Worm (Caenorhabditis elegans): Measurements from ENCODE around the gene sri-47.
"Not testable (repeated sequence)": the region's sequence is repeated elsewhere in the genome, so short reads cannot be mapped to it uniquely, and the experiment has no call there.

The sri-47 gene

ce11 chrII:2656606-2657005 is at the start of gene sri-47:
TSS of gene sri-47 (plus strand) at chrII:2656906.
- TF ChIP-seq flt-1 (GFP tag; IDR thresholded peaks at IDR 0.05) (no peak), med-1 (GFP tag; optimal IDR thresholded peaks at IDR 0.05; ENCODE audit: insufficient read depth) (no peak), tab-1 (GFP tag; IDR thresholded peaks at IDR 0.05) (no peak), cog-1 (tag; optimal IDR thresholded peaks at IDR 0.05) (no peak), ztf-23 (GFP tag; IDR thresholded peaks at IDR 0.05) (no peak), ztf-29 (GFP tag; IDR thresholded peaks at IDR 0.05) (no peak), klf-2 (GFP tag; conservative IDR thresholded peaks at IDR 0.05) (no peak)

ce11 chrII:2610202-2610912 is 46.3 kb upstream of the sri-47 start, which contains the start of gene sri-38:
TSS of gene sri-38 (plus strand) at chrII:2610862.
- TF ChIP-seq T22C8.4 (GFP tag; IDR thresholded peaks at IDR 0.05) (no peak), klf-2 (GFP tag; conservative IDR thresholded peaks at IDR 0.05) (no peak), cog-1 (tag; optimal IDR thresholded peaks at IDR 0.05) (no peak), med-1 (GFP tag; optimal IDR thresholded peaks at IDR 0.05; ENCODE audit: insufficient read depth) (no peak), flt-1 (GFP tag; IDR thresholded peaks at IDR 0.05) (no peak), ztf-23 (GFP tag; IDR thresholded peaks at IDR 0.05) (no peak), ref-1 (GFP tag; conservative IDR thresholded peaks at IDR 0.05) (no peak)

- TF ChIP-seq ztf-29 (GFP tag; IDR thresholded peaks at IDR 0.05): peak; percentile 38; the same call in 1 of the 2 replicates
- no peak for TF ChIP-seq ref-1 (GFP tag; conservative IDR thresholded peaks at IDR 0.05)
Measured at ce11 chrII:2611009-2611408, 45.7 kb upstream of the sri-47 start.

- not testable (repeated sequence) for TF ChIP-seq klf-2 (GFP tag; conservative IDR thresholded peaks at IDR 0.05); T22C8.4 (GFP tag; IDR thresholded peaks at IDR 0.05); cog-1 (tag; optimal IDR thresholded peaks at IDR 0.05)
Measured at ce11 chrII:2612278-2612677, 44.4 kb upstream of the sri-47 start, which contains the start of gene D2062.13. TSS of gene D2062.13 (plus strand) at chrII:2612578.

- TF ChIP-seq T22C8.4, ztf-29, ztf-23 (GFP tag; IDR thresholded peaks at IDR 0.05): not testable (repeated sequence)
Measured at ce11 chrII:2616634-2617033, 40.1 kb upstream of the sri-47 start, which contains the start of gene msrp-5. TSS of gene msrp-5 (plus strand) at chrII:2616934.

ce11 chrII:2619148-2619547 is 37.6 kb upstream of the sri-47 start, which contains the start of gene msrp-6:
TSS of gene msrp-6 (plus strand) at chrII:2619448.
- TF ChIP-seq ztf-23 (GFP tag; IDR thresholded peaks at IDR 0.05); med-1 (GFP tag; optimal IDR thresholded peaks at IDR 0.05; ENCODE audit: insufficient read depth); cog-1 (tag; optimal IDR thresholded peaks at IDR 0.05): not testable (repeated sequence)

ce11 chrII:2622480-2622879 is 34.2 kb upstream of the sri-47 start, which contains the start of gene D2062.5:
TSS of gene D2062.5 (plus strand) at chrII:2622780.
- no peak for TF ChIP-seq T22C8.4 (GFP tag; IDR thresholded peaks at IDR 0.05)
- no peak for TF ChIP-seq klf-2 (GFP tag; conservative IDR thresholded peaks at IDR 0.05)
- no peak for TF ChIP-seq ref-1 (GFP tag; conservative IDR thresholded peaks at IDR 0.05)
- TF ChIP-seq ztf-29 (GFP tag; IDR thresholded peaks at IDR 0.05): no peak
- no peak for TF ChIP-seq flt-1 (GFP tag; IDR thresholded peaks at IDR 0.05)
- TF ChIP-seq cog-1 (tag; optimal IDR thresholded peaks at IDR 0.05): no peak
- TF ChIP-seq ztf-23 (GFP tag; IDR thresholded peaks at IDR 0.05): no peak
- TF ChIP-seq tab-1 (GFP tag; IDR thresholded peaks at IDR 0.05): no peak
- TF ChIP-seq med-1 (GFP tag; optimal IDR thresholded peaks at IDR 0.05; ENCODE audit: insufficient read depth): no peak

ce11 chrII:2622936-2623452 is 33.7 kb upstream of the sri-47 start, which contains the start of gene D2062.4:
TSS of gene D2062.4 (plus strand) at chrII:2623402.
- TF ChIP-seq T22C8.4 (GFP tag; IDR thresholded peaks at IDR 0.05): peak; percentile 53; the same call in 1 of the 2 replicates

ce11 chrII:2624792-2625191 is 31.9 kb upstream of the sri-47 start, which contains the start of gene lgc-28:
TSS of gene lgc-28 (plus strand) at chrII:2625092.
- TF ChIP-seq ztf-23 (GFP tag; IDR thresholded peaks at IDR 0.05): no peak
- no peak for TF ChIP-seq tab-1 (GFP tag; IDR thresholded peaks at IDR 0.05)
- TF ChIP-seq T22C8.4 (GFP tag; IDR thresholded peaks at IDR 0.05): no peak
- no peak for TF ChIP-seq klf-2 (GFP tag; conservative IDR thresholded peaks at IDR 0.05)
- TF ChIP-seq cog-1 (tag; optimal IDR thresholded peaks at IDR 0.05): no peak
- no peak for TF ChIP-seq flt-1 (GFP tag; IDR thresholded peaks at IDR 0.05)
- TF ChIP-seq ref-1 (GFP tag; conservative IDR thresholded peaks at IDR 0.05): no peak
- no peak for TF ChIP-seq ztf-29 (GFP tag; IDR thresholded peaks at IDR 0.05)
- no peak for TF ChIP-seq med-1 (GFP tag; optimal IDR thresholded peaks at IDR 0.05; ENCODE audit: insufficient read depth)

ce11 chrII:2627154-2627799 is 29.4 kb upstream of the sri-47 start, which contains the start of gene sri-71:
TSS of gene sri-71 (plus strand) at chrII:2627749.
- TF ChIP-seq flt-1 (GFP tag; IDR thresholded peaks at IDR 0.05) (no peak), ref-1 (GFP tag; conservative IDR thresholded peaks at IDR 0.05) (no peak), tab-1 (GFP tag; IDR thresholded peaks at IDR 0.05) (no peak), cog-1 (tag; optimal IDR thresholded peaks at IDR 0.05) (no peak), T22C8.4 (GFP tag; IDR thresholded peaks at IDR 0.05) (no peak), ztf-29 (GFP tag; IDR thresholded peaks at IDR 0.05) (no peak), klf-2 (GFP tag; conservative IDR thresholded peaks at IDR 0.05) (no peak), ztf-23 (GFP tag; IDR thresholded peaks at IDR 0.05) (no peak), med-1 (GFP tag; optimal IDR thresholded peaks at IDR 0.05; ENCODE audit: insufficient read depth) (no peak)
